Worm (Caenorhabditis elegans) whole organism, mixed stage, embryonic: ENCODE results near the gene pgp-13.

Experiments used
- nhr-237 ChIP-seq: fragments of 150-350 bp; optimal IDR thresholded peaks from 2 replicates; lab custom pipeline; 2014; ENCODE audit warnings: missing biosample characterization, missing genetic modification characterization
- nhr-28 ChIP-seq: fragments of 150-350 bp; optimal IDR thresholded peaks from 2 replicates; lab custom pipeline; 2014; ENCODE audit warnings: missing biosample characterization, missing genetic modification characterization
- zip-8 ChIP-seq: fragments of 150-350 bp; optimal IDR thresholded peaks from 2 replicates; lab custom pipeline; 2014; ENCODE audit warnings: missing biosample characterization, missing genetic modification characterization
- ztf-11 ChIP-seq: fragments of 150-350 bp; optimal IDR thresholded peaks from 2 replicates; lab custom pipeline; 2014; ENCODE audit warnings: missing biosample characterization, missing genetic modification characterization

DNA sequence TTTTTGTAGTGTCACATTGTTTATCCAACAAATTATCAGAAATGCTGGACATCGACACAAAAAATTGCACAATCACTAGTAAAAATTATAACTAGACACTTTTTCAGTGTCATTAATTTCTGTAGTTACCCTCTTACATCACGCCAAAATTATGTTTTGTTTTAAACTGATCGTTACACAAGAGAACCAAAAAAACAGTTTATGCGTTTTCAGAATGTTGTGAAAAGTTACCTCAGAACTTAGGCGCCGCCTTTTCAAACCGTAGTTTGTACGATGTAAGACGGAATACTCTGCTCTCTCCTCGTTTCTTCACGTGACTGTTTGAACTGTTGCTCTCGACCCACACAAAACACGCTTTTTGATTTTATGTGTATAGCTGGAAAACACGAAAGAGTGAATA, at the start of gene pgp-13:
- TF ChIP-seq zip-8 (tag; lab: Kevin White, UChicago) (no peak), nhr-237 (tag; lab: Kevin White, UChicago) (no peak), nhr-28 (tag; lab: Kevin White, UChicago) (no peak), ztf-11 (tag; lab: Kevin White, UChicago) (no peak)
